Worm (Caenorhabditis elegans) whole organism, L4 larva: Measurements from ENCODE around the gene srh-172.

Experiments
- aha-1 ChIP-seq: fragments of 150-350 bp; peaks from one replicate; lab custom pipeline; 2014; ENCODE audit warnings: missing biosample characterization, missing genetic modification characterization
- ceh-82 ChIP-seq: sonication (generic microtip); optimal IDR thresholded peaks from 2 replicates; lab custom pipeline; 2017; ENCODE audit warnings: missing biosample characterization, missing genetic modification characterization
- cey-2 ChIP-seq: sonication (generic microtip); optimal IDR thresholded peaks from 3 replicates; lab custom pipeline; 2017; ENCODE audit warnings: missing genetic modification characterization, mild to moderate bottlenecking, missing compliant biosample characterization, antibody characterized with exemption, borderline replicate concordance; ENCODE audit not compliant: insufficient read depth
- daf-16 ChIP-seq, 3 experiments: sonication (generic microtip); optimal IDR thresholded peaks; 2 replicates each; lab custom pipeline; 2016 to 2017; ENCODE audit warnings: missing genetic modification characterization in 3 of 3, missing genetic modification reagents in 3 of 3, mild to moderate bottlenecking in 2 of 3, missing compliant biosample characterization in 2 of 3, missing biosample characterization in 1 of 3, moderate library complexity in 1 of 3
- dpl-1 ChIP-seq: fragments of 150-350 bp; optimal IDR thresholded peaks from 2 replicates; lab custom pipeline; 2014; ENCODE audit warnings: missing biosample characterization, missing genetic modification reagents, missing genetic modification characterization
- dve-1 ChIP-seq: sonication (generic microtip); optimal IDR thresholded peaks from 2 replicates; lab custom pipeline; 2017; ENCODE audit warnings: antibody characterized with exemption, mild to moderate bottlenecking, missing genetic modification characterization, missing compliant biosample characterization; ENCODE audit not compliant: insufficient read depth
- egl-43 ChIP-seq: fragments of 200-800 bp; sonication (Bioruptor generic); IDR thresholded peaks from 2 replicates; pipeline ENCODE4 v1.3.6; 2022; ENCODE audit warnings: missing genetic modification reagents, missing genetic modification characterization, missing compliant biosample characterization
- fkh-10 ChIP-seq: fragments of 150-350 bp; optimal IDR thresholded peaks from 2 replicates; lab custom pipeline; 2014; ENCODE audit warnings: missing biosample characterization, missing genetic modification reagents, missing genetic modification characterization
- hif-1 ChIP-seq, 2 experiments: sonication (generic microtip); optimal IDR thresholded peaks; 2 replicates each; lab custom pipeline; 2016 to 2017; ENCODE audit warnings: missing compliant biosample characterization in 2 of 2, missing genetic modification characterization in 2 of 2, missing genetic modification reagents in 2 of 2, missing genotype in 2 of 2, mild to moderate bottlenecking in 1 of 2
- hlh-11 ChIP-seq: fragments of 200-800 bp; sonication (Bioruptor generic); optimal IDR thresholded peaks from 2 replicates; lab custom pipeline; 2018; ENCODE audit warnings: mild to moderate bottlenecking, missing genetic modification characterization, missing compliant biosample characterization
- hlh-30 ChIP-seq: sonication (generic microtip); optimal IDR thresholded peaks from 2 replicates; lab custom pipeline; 2017; ENCODE audit warnings: antibody characterized with exemption, mild to moderate bottlenecking, missing genetic modification characterization, missing compliant biosample characterization; ENCODE audit not compliant: insufficient read depth
- lim-7 ChIP-seq: fragments of 200-800 bp; sonication (Bioruptor generic); IDR thresholded peaks from 2 replicates; pipeline ENCODE4 v1.3.6; 2022; ENCODE audit warnings: missing genetic modification characterization, missing compliant biosample characterization
- mep-1 ChIP-seq: fragments of 150-350 bp; sonication (generic microtip); optimal IDR thresholded peaks from 3 replicates; lab custom pipeline; 2014; ENCODE audit warnings: missing biosample characterization, missing genetic modification characterization
- mes-2 ChIP-seq: sonication (generic microtip); optimal IDR thresholded peaks from 2 replicates; lab custom pipeline; 2016; ENCODE audit warnings: missing genotype, mild to moderate bottlenecking, missing genetic modification characterization, missing compliant biosample characterization; ENCODE audit not compliant: poor library complexity, severe bottlenecking
- nhr-102 ChIP-seq: sonication (generic microtip); optimal IDR thresholded peaks from 2 replicates; lab custom pipeline; 2016; ENCODE audit warnings: mild to moderate bottlenecking, missing genetic modification characterization, moderate library complexity, missing compliant biosample characterization
- nhr-28 ChIP-seq: fragments of 150-350 bp; optimal IDR thresholded peaks from 2 replicates; lab custom pipeline; 2014; ENCODE audit warnings: missing biosample characterization, missing genetic modification characterization
- nhr-48 ChIP-seq: sonication (generic microtip); optimal IDR thresholded peaks from 2 replicates; lab custom pipeline; 2016; ENCODE audit warnings: mild to moderate bottlenecking, missing genetic modification characterization, missing compliant biosample characterization
- nhr-76 ChIP-seq: fragments of 150-350 bp; optimal IDR thresholded peaks from 2 replicates; lab custom pipeline; 2014; ENCODE audit warnings: missing biosample characterization, missing genetic modification characterization
- nhr-77 ChIP-seq: fragments of 150-350 bp; optimal IDR thresholded peaks from 2 replicates; lab custom pipeline; 2014; ENCODE audit warnings: missing biosample characterization, missing genetic modification characterization
- php-3 ChIP-seq: fragments of 200-800 bp; sonication (Bioruptor generic); IDR thresholded peaks from 2 replicates; pipeline ENCODE4 v1.3.6; 2022; ENCODE audit warnings: missing genetic modification reagents, missing genetic modification characterization, missing compliant biosample characterization
- pqm-1 ChIP-seq: sonication (generic microtip); optimal IDR thresholded peaks from 2 replicates; lab custom pipeline; 2017; ENCODE audit warnings: missing biosample characterization, missing genetic modification characterization
- saeg-2 ChIP-seq: fragments of 200-800 bp; sonication (Bioruptor generic); IDR thresholded peaks from 2 replicates; pipeline ENCODE4 v1.3.6; 2022; ENCODE audit warnings: missing genetic modification reagents, missing genetic modification characterization, missing compliant biosample characterization
- sdz-12 ChIP-seq: fragments of 200-800 bp; sonication (Bioruptor generic); optimal IDR thresholded peaks from 2 replicates; lab custom pipeline; 2018; ENCODE audit warnings: mild to moderate bottlenecking, missing genetic modification characterization, missing compliant biosample characterization
- set-16 ChIP-seq: fragments of 200-800 bp; sonication (Bioruptor generic); IDR thresholded peaks from 2 replicates; pipeline ENCODE4 v1.3.6; 2022; ENCODE audit warnings: missing genetic modification reagents, missing genetic modification characterization, missing compliant biosample characterization
- unc-62 ChIP-seq, 3 experiments: fragments of 150-350 bp in 1 of 3; sonication (generic microtip); optimal IDR thresholded peaks in 2 of 3; peaks in 1 of 3; 1 replicate in 1 of 3; 2 replicates in 2 of 3; lab custom pipeline; 2014 to 2017; ENCODE audit warnings: missing biosample characterization in 3 of 3, missing genetic modification characterization in 3 of 3, missing genetic modification reagents in 3 of 3, missing genotype in 1 of 3
- zip-11 ChIP-seq: fragments of 200-800 bp; sonication (Bioruptor generic); IDR thresholded peaks from 2 replicates; pipeline ENCODE4 v1.3.6; 2022; ENCODE audit warnings: missing genetic modification characterization, missing compliant biosample characterization

Gene srh-172

DNA sequence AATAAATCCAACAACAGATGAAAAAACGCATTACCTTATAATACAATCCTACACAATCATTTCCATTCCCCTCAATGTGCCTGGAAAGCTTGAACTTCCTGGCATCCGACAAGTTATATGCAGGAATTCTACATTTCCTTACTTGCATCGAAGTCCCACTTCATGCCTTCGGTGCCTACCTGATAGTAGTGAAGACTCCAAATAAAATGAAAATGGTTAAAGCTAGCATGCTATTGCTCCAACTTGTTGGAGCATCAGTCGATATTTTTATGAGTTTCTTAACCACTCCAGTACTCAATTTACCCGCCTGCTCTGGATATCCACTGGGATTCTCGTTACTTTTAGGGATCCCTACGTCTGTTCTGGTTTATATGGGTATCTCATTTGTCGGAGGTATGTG, 6.8 kb downstream of the srh-172 start, which contains the start of gene srh-171:
TSS of gene srh-171 (plus strand) at position 75 of the 400 bp plus-strand sequence.
- TF ChIP-seq hlh-30 (tag; lab: Kevin White, UChicago) (no peak), nhr-76 (no peak), sdz-12 (GFP tag; lab: Kevin White, UChicago) (no peak)

DNA sequence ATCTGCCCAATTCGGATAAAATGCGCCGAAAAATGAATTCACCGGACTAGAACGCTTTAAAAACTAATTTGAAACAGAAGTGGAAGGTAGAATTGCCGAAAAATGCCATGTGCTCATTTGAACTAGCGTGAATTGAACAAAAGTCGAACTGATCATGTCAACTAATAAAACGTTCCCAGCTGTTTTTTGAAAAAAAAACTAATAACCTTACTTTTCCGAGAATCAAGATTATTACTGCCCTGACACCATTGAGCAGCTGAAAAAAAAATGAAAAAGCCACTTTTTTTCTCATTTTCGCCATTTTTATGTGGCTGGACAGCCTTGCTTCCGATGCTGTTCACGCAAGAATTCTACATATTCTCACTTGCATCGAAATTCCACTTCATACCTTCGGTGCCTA, 14.1 kb downstream of the srh-172 start, which contains the start of gene srh-173:
TSS of gene srh-173 (plus strand) at position 301 of the 400 bp plus-strand sequence.
- no peak for TF ChIP-seq mep-1
- TF ChIP-seq unc-62 (GFP tag; optimal IDR thresholded peaks at IDR 0.05 in 1 of 2; lab: Kevin White, UChicago) = peak in 1 of 2 experiments; percentile 35
- no peak for TF ChIP-seq unc-62 (tag; optimal IDR thresholded peaks at IDR 0.05; lab: Kevin White, UChicago)

DNA sequence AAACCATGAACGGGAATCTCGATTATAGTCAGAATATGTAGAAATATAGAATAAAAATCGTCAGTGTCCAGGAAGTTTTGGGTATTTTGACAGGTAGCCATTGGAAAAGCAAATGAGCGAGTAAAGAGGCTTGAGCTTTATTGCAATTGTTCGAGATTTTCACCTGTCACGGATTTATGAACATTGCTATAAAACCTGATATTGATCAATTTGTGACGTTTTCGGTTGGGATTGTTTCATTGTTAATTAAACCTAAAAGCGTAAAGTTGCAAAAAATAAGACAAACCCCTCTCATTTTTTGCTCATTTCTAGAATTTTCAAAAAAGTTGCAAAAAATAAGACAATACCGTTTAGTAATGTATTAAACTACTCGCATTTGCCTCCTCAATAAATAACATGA, 19.4 kb downstream of the srh-172 start, which contains the start of gene srh-183:
TSS of gene srh-183 (minus strand) at position 101 of the 400 bp plus-strand sequence.
- TF ChIP-seq saeg-2 (GFP tag; lab: Robert Waterston, UW) (no peak), hif-1 (tag; optimal IDR thresholded peaks at IDR 0.05; lab: Kevin White, UChicago) (no peak)

DNA sequence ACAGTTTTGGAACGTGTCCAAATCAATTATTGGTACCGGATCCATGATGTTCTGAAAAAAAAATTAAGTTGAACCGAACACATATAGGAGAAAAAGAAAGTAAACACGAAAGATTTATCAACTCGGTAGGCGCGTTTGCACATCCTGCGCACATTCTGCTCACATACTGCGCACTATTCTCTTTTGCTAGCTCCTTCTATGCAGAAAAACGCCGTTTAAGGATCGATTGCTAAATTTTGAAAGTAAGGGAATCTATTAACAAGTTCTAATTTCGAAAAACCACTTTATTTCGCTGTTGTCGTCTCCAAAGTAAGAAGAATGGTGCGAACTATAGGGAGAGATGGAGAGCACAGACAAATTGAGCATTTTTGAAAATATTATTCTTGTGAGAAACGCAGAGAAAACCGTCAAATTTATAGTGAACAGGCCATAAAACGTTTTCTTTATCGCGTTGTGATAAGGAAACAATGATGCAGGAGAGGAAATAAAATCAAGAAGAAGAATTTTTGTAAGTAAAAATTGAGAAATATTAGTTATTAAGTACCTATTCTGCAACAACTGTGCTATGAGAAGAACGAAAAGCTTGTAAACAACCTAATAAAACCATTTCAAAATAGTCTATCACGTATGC, 23.1 kb downstream of the srh-172 start, which contains the start of gene Y60A3A.24:
TSS of gene Y60A3A.24 (minus strand) at position 51 of the 631 bp plus-strand sequence.
- TF ChIP-seq cey-2 (tag; lab: Kevin White, UChicago) (no peak), hlh-11 (tag; lab: Kevin White, UChicago) (peak; percentile 38), ceh-82 (tag; lab: Kevin White, UChicago) (no peak), lim-7 (GFP tag; lab: Robert Waterston, UW) (no peak), nhr-28 (tag; lab: Kevin White, UChicago) (peak; percentile 82), dpl-1 (GFP tag; lab: Kevin White, UChicago) (no peak), php-3 (peak; percentile 90; the same call in 1 of the 2 replicates), nhr-77 (tag; lab: Kevin White, UChicago) (peak; percentile 16), daf-16 (GFP tag; optimal IDR thresholded peaks at IDR 0.05; lab: Kevin White, UChicago) (no peak), daf-16 (tag; optimal IDR thresholded peaks at IDR 0.05; lab: Kevin White, UChicago) (peak; percentile 68), aha-1 (tag; lab: Kevin White, UChicago) (peak; percentile 61), nhr-102 (tag; lab: Kevin White, UChicago) (no peak), dve-1 (peak; percentile 56), pqm-1 (tag; lab: Kevin White, UChicago) (peak; percentile 87)

DNA sequence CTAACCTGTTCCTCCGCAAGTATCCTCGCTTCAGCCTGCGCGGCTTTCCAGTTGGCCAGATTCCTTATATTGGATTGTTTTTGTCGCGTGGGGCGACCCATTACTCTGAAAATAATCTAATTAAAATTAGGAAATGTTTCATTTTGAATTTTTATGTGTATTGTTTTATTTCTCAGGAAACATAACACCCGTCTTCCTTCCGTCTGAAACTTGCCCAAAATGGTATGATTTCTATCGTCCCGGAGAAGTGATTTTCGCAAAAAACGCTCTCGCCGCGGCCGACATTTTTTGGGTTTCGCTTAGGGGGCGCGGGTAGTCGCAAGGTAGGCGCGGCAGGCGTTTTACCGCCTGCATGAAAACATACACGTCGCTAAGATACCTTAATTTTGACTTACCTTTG, 27.4 kb downstream of the srh-172 start, which contains the start of gene clec-260:
TSS of gene clec-260 (minus strand) at position 101 of the 400 bp plus-strand sequence.
- no peak for TF ChIP-seq fkh-10 (GFP tag; lab: Kevin White, UChicago)
- TF ChIP-seq saeg-2 (GFP tag; lab: Robert Waterston, UW) = no peak
- TF ChIP-seq zip-11 (GFP tag; lab: Robert Waterston, UW) = no peak
- TF ChIP-seq aha-1 (tag; lab: Kevin White, UChicago) = peak; percentile 42
- TF ChIP-seq mes-2 = no peak
- TF ChIP-seq nhr-48 (tag; lab: Kevin White, UChicago) = no peak

DNA sequence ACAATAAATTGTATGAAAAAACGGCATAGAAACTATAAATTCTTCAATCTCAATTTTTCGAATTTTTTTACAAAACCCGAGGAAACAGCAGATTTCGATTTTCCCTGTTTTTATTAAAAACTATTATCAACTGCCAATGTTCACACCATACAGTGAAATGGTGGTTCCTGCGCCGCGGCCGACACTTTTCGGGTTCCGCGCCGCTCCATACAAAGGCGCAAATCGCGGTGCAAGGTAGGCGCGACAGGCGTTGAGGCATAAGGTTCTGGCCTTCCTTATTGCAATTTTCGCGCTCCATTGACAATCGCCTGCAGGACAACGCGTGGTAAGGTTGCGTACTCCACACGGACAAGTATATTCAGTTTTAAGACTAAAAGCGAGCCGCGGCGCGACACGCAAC, 27.9 kb downstream of the srh-172 start:
- TF ChIP-seq egl-43 (GFP tag; lab: Robert Waterston, UW) (0 out of 2 replicates have a peak, but pooled peaks have one; percentile 18), set-16 (GFP tag; lab: Robert Waterston, UW) (peak; percentile 33), dve-1 (no peak)
